Fruit fly (Drosophila melanogaster) whole organism, embryonic: Measurements from ENCODE around the gene Mekk1.

Source experiments
- CG13624 ChIP-seq: fragments of 200-800 bp; sonication (Bioruptor generic); optimal IDR thresholded peaks from 2 replicates; lab custom pipeline; 2016; ENCODE audit warnings: missing biosample characterization, missing genetic modification characterization
- CG15514 ChIP-seq: fragments of 200-800 bp; sonication (Bioruptor generic); optimal IDR thresholded peaks from 3 replicates; lab custom pipeline; 2017; ENCODE audit warnings: missing biosample characterization, missing genetic modification characterization, mild to moderate bottlenecking, moderate library complexity, missing genetic modification reagents
- CG3407 ChIP-seq: fragments of 200-800 bp; sonication (Bioruptor generic); optimal IDR thresholded peaks from 2 replicates; lab custom pipeline; 2018; ENCODE audit warnings: missing biosample characterization, mild to moderate bottlenecking, missing genetic modification characterization
- Doc3 ChIP-seq: fragments of 200-800 bp; sonication (Bioruptor generic); IDR thresholded peaks from 3 replicates; pipeline ENCODE4 v1.3.6; 2022; ENCODE audit warnings: missing biosample characterization, missing genetic modification characterization; ENCODE audit not compliant: partially characterized antibody
- Lim3 ChIP-seq: fragments of 200-800 bp; sonication (Bioruptor generic); IDR thresholded peaks from 2 replicates; pipeline ENCODE4 v1.3.6; 2022; ENCODE audit warnings: missing biosample characterization, missing genetic modification characterization
- NfI ChIP-seq: fragments of 200-800 bp; sonication (Bioruptor generic); optimal IDR thresholded peaks from 3 replicates; lab custom pipeline; 2018; ENCODE audit warnings: missing biosample characterization, mild to moderate bottlenecking, missing genetic modification characterization, moderate library complexity
- Usf ChIP-seq: fragments of 200-800 bp; sonication (Bioruptor generic); optimal IDR thresholded peaks from 2 replicates; lab custom pipeline; 2017; ENCODE audit warnings: missing genotype, missing biosample characterization, missing genetic modification characterization
- jing ChIP-seq: fragments of 200-800 bp; sonication (Bioruptor generic); optimal IDR thresholded peaks from 2 replicates; lab custom pipeline; 2018; ENCODE audit warnings: missing biosample characterization, mild to moderate bottlenecking, missing genetic modification characterization
- odd ChIP-seq: fragments of 200-800 bp; sonication (Bioruptor generic); optimal IDR thresholded peaks from 2 replicates; lab custom pipeline; 2017; ENCODE audit warnings: missing biosample characterization, mild to moderate bottlenecking, missing genetic modification characterization
- pnt ChIP-seq: fragments of 200-800 bp; sonication (Bioruptor generic); optimal IDR thresholded peaks from 3 replicates; lab custom pipeline; 2016; ENCODE audit warnings: missing biosample characterization, missing genetic modification characterization
- tx ChIP-seq: fragments of 200-800 bp; sonication (Bioruptor generic); optimal IDR thresholded peaks from 2 replicates; lab custom pipeline; 2016; ENCODE audit warnings: missing biosample characterization, missing genetic modification characterization
- unpg ChIP-seq: fragments of 200-800 bp; sonication (Bioruptor generic); optimal IDR thresholded peaks from 3 replicates; lab custom pipeline; 2018; ENCODE audit warnings: missing biosample characterization, mild to moderate bottlenecking, missing genetic modification characterization, moderate library complexity

DNA sequence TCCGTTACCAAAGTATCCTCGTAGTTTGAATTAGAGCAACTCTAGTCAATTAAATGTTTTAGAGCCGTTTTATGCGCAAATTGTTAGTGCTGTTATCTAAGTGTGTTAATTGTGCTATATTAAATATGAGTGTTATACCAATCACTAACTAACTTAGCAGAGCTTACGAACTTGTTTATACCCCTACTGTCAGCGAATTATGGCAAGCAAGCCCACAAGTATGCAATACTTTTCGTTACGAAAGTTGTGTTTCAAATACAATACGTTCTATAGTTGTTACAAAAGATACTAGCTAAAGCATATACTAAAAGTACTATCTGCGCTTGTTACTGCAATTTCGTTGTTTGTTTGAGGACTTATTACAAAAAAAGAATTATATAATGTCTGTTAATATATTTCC lies 12.2 kb downstream of the Mekk1 start:
- TF ChIP-seq CG13624 (GFP tag; lab: Kevin White, UChicago) (no peak), Doc3 (GFP tag; lab: Robert Waterston, UW) (no peak), pnt (no peak), Usf (GFP tag; lab: Kevin White, UChicago) (no peak), CG3407 (no peak), unpg (GFP tag; lab: Kevin White, UChicago) (no peak), jing (GFP tag; lab: Kevin White, UChicago) (no peak), Lim3 (GFP tag; lab: Robert Waterston, UW) (no peak), tx (GFP tag; lab: Kevin White, UChicago) (no peak), CG15514 (no peak), NfI (GFP tag; lab: Kevin White, UChicago) (no peak), odd (GFP tag; lab: Kevin White, UChicago) (no peak)
